Worm (Caenorhabditis elegans) whole organism, L1 larva: ENCODE data around the gene C05B5.16.

Experiments used
- C16A3.4 ChIP-seq: fragments of 150-350 bp; optimal IDR thresholded peaks from 2 replicates; lab custom pipeline; 2014; ENCODE audit warnings: missing biosample characterization, missing genetic modification characterization
- C34B4.2 ChIP-seq: sonication (generic microtip); optimal IDR thresholded peaks from 2 replicates; lab custom pipeline; 2017; ENCODE audit warnings: mild to moderate bottlenecking, missing genetic modification characterization, missing compliant biosample characterization
- F16B12.6 ChIP-seq: fragments of 150-350 bp; optimal IDR thresholded peaks from 2 replicates; lab custom pipeline; 2014; ENCODE audit warnings: missing biosample characterization, missing genetic modification characterization
- aly-2 ChIP-seq: fragments of 150-350 bp; optimal IDR thresholded peaks from 2 replicates; lab custom pipeline; 2014; ENCODE audit warnings: missing biosample characterization, missing genetic modification characterization
- ama-1 ChIP-seq: fragments of 150-350 bp; optimal IDR thresholded peaks from 2 replicates; lab custom pipeline; 2014
- blmp-1 ChIP-seq: fragments of 150-350 bp; optimal IDR thresholded peaks from 2 replicates; lab custom pipeline; 2014; ENCODE audit warnings: missing biosample characterization, missing genetic modification characterization
- ceh-63 ChIP-seq: fragments of 200-800 bp; sonication (Bioruptor generic); optimal IDR thresholded peaks from 2 replicates; lab custom pipeline; 2018; ENCODE audit warnings: mild to moderate bottlenecking, missing genetic modification characterization, missing compliant biosample characterization
- ceh-82 ChIP-seq, 3 experiments: fragments of 150-350 bp in 1 of 3; sonication (generic microtip) in 2 of 3; optimal IDR thresholded peaks; 2 replicates each; lab custom pipeline; 2014 to 2017; ENCODE audit warnings: missing biosample characterization in 3 of 3, missing genetic modification characterization in 3 of 3
- ceh-88 ChIP-seq: fragments of 200-800 bp; sonication (Bioruptor generic); IDR thresholded peaks from 2 replicates; pipeline ENCODE4 v1.3.6; 2022; ENCODE audit warnings: missing genetic modification characterization, missing compliant biosample characterization
- ceh-90 ChIP-seq: sonication (generic microtip); optimal IDR thresholded peaks from 2 replicates; lab custom pipeline; 2016; ENCODE audit warnings: missing genetic modification characterization, missing compliant biosample characterization
- ces-1 ChIP-seq: fragments of 150-350 bp; optimal IDR thresholded peaks from 2 replicates; lab custom pipeline; 2014; ENCODE audit warnings: missing biosample characterization, missing genetic modification reagents, missing genetic modification characterization
- dpl-1 ChIP-seq, 3 experiments: fragments of 150-350 bp in 2 of 3; sonication (generic microtip) in 1 of 3; optimal IDR thresholded peaks; 2 replicates each; lab custom pipeline; 2014 to 2017; ENCODE audit warnings: missing biosample characterization in 3 of 3, missing genetic modification characterization in 3 of 3, missing genetic modification reagents in 3 of 3
- efl-1 ChIP-seq, 4 experiments: fragments of 150-350 bp; optimal IDR thresholded peaks in 3 of 4; peaks in 1 of 4; 1 replicate in 1 of 4; 2 replicates in 3 of 4; lab custom pipeline; 2014; ENCODE audit warnings: missing biosample characterization in 2 of 4, missing genetic modification characterization in 2 of 4, missing genetic modification reagents in 2 of 4
- efl-3 ChIP-seq: fragments of 200-800 bp; sonication (Bioruptor generic); optimal IDR thresholded peaks from 2 replicates; lab custom pipeline; 2018; ENCODE audit warnings: mild to moderate bottlenecking, missing genetic modification characterization, missing compliant biosample characterization
- egl-13 ChIP-seq: sonication (generic microtip); optimal IDR thresholded peaks from 2 replicates; lab custom pipeline; 2016; ENCODE audit warnings: missing genotype, missing genetic modification reagents, missing genetic modification characterization, missing compliant biosample characterization
- elt-3 ChIP-seq, 6 experiments: fragments of 150-350 bp in 1 of 6; sonication (generic microtip); optimal IDR thresholded peaks; 2 replicates each; lab custom pipeline; 2017 to 2018; ENCODE audit warnings: missing biosample characterization in 6 of 6, missing genetic modification characterization in 6 of 6, inconsistent platforms in 1 of 6
- ets-5 ChIP-seq: fragments of 200-800 bp; sonication (Bioruptor generic); IDR thresholded peaks from 2 replicates; pipeline ENCODE4 v1.3.6; 2022; ENCODE audit warnings: missing genetic modification characterization, missing compliant biosample characterization
- fkh-4 ChIP-seq: sonication (generic microtip); optimal IDR thresholded peaks from 2 replicates; lab custom pipeline; 2016; ENCODE audit warnings: missing compliant biosample characterization, missing genetic modification characterization, borderline replicate concordance
- fkh-8 ChIP-seq: sonication (generic microtip); optimal IDR thresholded peaks from 2 replicates; lab custom pipeline; 2016; ENCODE audit warnings: mild to moderate bottlenecking, missing genetic modification characterization, missing compliant biosample characterization
- grh-1 ChIP-seq: fragments of 200-800 bp; sonication (Bioruptor generic); IDR thresholded peaks from 2 replicates; pipeline ENCODE4 v1.3.6; 2022; ENCODE audit warnings: missing genetic modification reagents, missing genetic modification characterization, missing compliant biosample characterization
- hlh-17 ChIP-seq: fragments of 200-800 bp; sonication (Bioruptor generic); optimal IDR thresholded peaks from 2 replicates; lab custom pipeline; 2018; ENCODE audit warnings: missing genetic modification characterization, mild to moderate bottlenecking, missing compliant biosample characterization, moderate library complexity, borderline replicate concordance
- jun-1 ChIP-seq: fragments of 150-350 bp; optimal IDR thresholded peaks from 2 replicates; lab custom pipeline; 2014; ENCODE audit warnings: missing biosample characterization, missing genetic modification reagents, missing genetic modification characterization
- lin-14 ChIP-seq: fragments of 200-800 bp; sonication (Bioruptor generic); optimal IDR thresholded peaks from 2 replicates; lab custom pipeline; 2018; ENCODE audit warnings: mild to moderate bottlenecking, missing genetic modification characterization, moderate library complexity, missing compliant biosample characterization
- lin-35 ChIP-seq, 2 experiments: fragments of 150-350 bp; optimal IDR thresholded peaks; 2 replicates each; lab custom pipeline; 2014; ENCODE audit warnings: missing biosample characterization in 2 of 2, missing genetic modification characterization in 2 of 2, missing genetic modification reagents in 2 of 2
- lin-39 ChIP-seq: fragments of 150-350 bp; optimal IDR thresholded peaks from 2 replicates; lab custom pipeline; 2014; ENCODE audit warnings: missing biosample characterization, missing genetic modification reagents, missing genetic modification characterization
- lir-3 ChIP-seq: sonication (generic microtip); optimal IDR thresholded peaks from 2 replicates; lab custom pipeline; 2016; ENCODE audit warnings: mild to moderate bottlenecking, missing genetic modification characterization, moderate library complexity, missing compliant biosample characterization; ENCODE audit not compliant: poor library complexity
- lsy-2 ChIP-seq, 2 experiments: fragments of 150-350 bp; optimal IDR thresholded peaks; 2 replicates each; lab custom pipeline; 2014; ENCODE audit warnings: missing biosample characterization in 2 of 2, missing genetic modification characterization in 2 of 2
- mep-1 ChIP-seq: fragments of 150-350 bp; optimal IDR thresholded peaks from 2 replicates; lab custom pipeline; 2014; ENCODE audit warnings: missing biosample characterization, missing genetic modification characterization
- nhr-19 ChIP-seq: fragments of 200-800 bp; sonication (Bioruptor generic); conservative IDR thresholded peaks from 2 replicates; pipeline ENCODE4 v1.3.6; 2022; ENCODE audit warnings: missing genetic modification characterization, missing compliant biosample characterization
- nhr-20 ChIP-seq: sonication (generic microtip); optimal IDR thresholded peaks from 2 replicates; lab custom pipeline; 2016; ENCODE audit warnings: mild to moderate bottlenecking, missing genetic modification characterization, missing compliant biosample characterization
- nhr-237 ChIP-seq: fragments of 150-350 bp; optimal IDR thresholded peaks from 2 replicates; lab custom pipeline; 2014; ENCODE audit warnings: missing biosample characterization, missing genetic modification characterization
- nhr-28 ChIP-seq: fragments of 150-350 bp; optimal IDR thresholded peaks from 2 replicates; lab custom pipeline; 2014; ENCODE audit warnings: missing biosample characterization, missing genetic modification characterization
- nhr-71 ChIP-seq: sonication (generic microtip); optimal IDR thresholded peaks from 2 replicates; lab custom pipeline; 2016; ENCODE audit warnings: mild to moderate bottlenecking, missing genetic modification characterization, moderate library complexity, missing compliant biosample characterization
- nhr-85 ChIP-seq: sonication (generic microtip); peaks from one replicate; lab custom pipeline; 2016; ENCODE audit warnings: missing genetic modification characterization, inconsistent platforms, missing compliant biosample characterization
- nhr-90 ChIP-seq: sonication (generic microtip); optimal IDR thresholded peaks from 2 replicates; lab custom pipeline; 2016; ENCODE audit warnings: mild to moderate bottlenecking, missing genetic modification characterization, missing compliant biosample characterization; ENCODE audit not compliant: poor library complexity
- pax-3 ChIP-seq: fragments of 200-800 bp; sonication (Bioruptor generic); optimal IDR thresholded peaks from 2 replicates; lab custom pipeline; 2018; ENCODE audit warnings: mild to moderate bottlenecking, missing genetic modification characterization, moderate library complexity, missing compliant biosample characterization
- pqm-1 ChIP-seq: sonication (generic microtip); optimal IDR thresholded peaks from 3 replicates; lab custom pipeline; 2017; ENCODE audit warnings: missing biosample characterization, missing genetic modification characterization
- snpc-4 ChIP-seq: fragments of 150-350 bp; optimal IDR thresholded peaks from 2 replicates; lab custom pipeline; 2014; ENCODE audit warnings: missing biosample characterization, missing genetic modification characterization
- snu-23 ChIP-seq: sonication (generic microtip); optimal IDR thresholded peaks from 2 replicates; lab custom pipeline; 2016; ENCODE audit warnings: missing genetic modification characterization, missing compliant biosample characterization
- unc-130 ChIP-seq: fragments of 150-350 bp; optimal IDR thresholded peaks from 2 replicates; lab custom pipeline; 2017; ENCODE audit warnings: missing biosample characterization, missing genetic modification characterization, inconsistent platforms
- unc-30 ChIP-seq: sonication (generic microtip); optimal IDR thresholded peaks from 2 replicates; lab custom pipeline; 2017; ENCODE audit warnings: missing biosample characterization, missing genetic modification characterization
- vab-15 ChIP-seq: sonication (generic microtip); optimal IDR thresholded peaks from 2 replicates; lab custom pipeline; 2017; ENCODE audit warnings: missing genotype, mild to moderate bottlenecking, missing genetic modification characterization, missing compliant biosample characterization
- xbp-1 ChIP-seq: sonication (generic microtip); optimal IDR thresholded peaks from 2 replicates; lab custom pipeline; 2016; ENCODE audit warnings: missing genetic modification characterization, missing compliant biosample characterization
- zag-1 ChIP-seq: fragments of 150-350 bp; optimal IDR thresholded peaks from 2 replicates; lab custom pipeline; 2014; ENCODE audit warnings: missing biosample characterization, missing genetic modification characterization
- zip-4 ChIP-seq: fragments of 200-800 bp; sonication (Bioruptor generic); optimal IDR thresholded peaks from 2 replicates; lab custom pipeline; 2018; ENCODE audit warnings: mild to moderate bottlenecking, missing genetic modification characterization, moderate library complexity, missing compliant biosample characterization
- ztf-11 ChIP-seq, 2 experiments: sonication (generic microtip); optimal IDR thresholded peaks; 2 replicates each; lab custom pipeline; 2016 to 2017; ENCODE audit warnings: missing genetic modification characterization in 2 of 2, missing biosample characterization in 1 of 2, missing compliant biosample characterization in 1 of 2
- ztf-4 ChIP-seq: fragments of 150-350 bp; optimal IDR thresholded peaks from 2 replicates; lab custom pipeline; 2014; ENCODE audit warnings: missing biosample characterization, missing genetic modification characterization

C05B5.16 gene

DNA sequence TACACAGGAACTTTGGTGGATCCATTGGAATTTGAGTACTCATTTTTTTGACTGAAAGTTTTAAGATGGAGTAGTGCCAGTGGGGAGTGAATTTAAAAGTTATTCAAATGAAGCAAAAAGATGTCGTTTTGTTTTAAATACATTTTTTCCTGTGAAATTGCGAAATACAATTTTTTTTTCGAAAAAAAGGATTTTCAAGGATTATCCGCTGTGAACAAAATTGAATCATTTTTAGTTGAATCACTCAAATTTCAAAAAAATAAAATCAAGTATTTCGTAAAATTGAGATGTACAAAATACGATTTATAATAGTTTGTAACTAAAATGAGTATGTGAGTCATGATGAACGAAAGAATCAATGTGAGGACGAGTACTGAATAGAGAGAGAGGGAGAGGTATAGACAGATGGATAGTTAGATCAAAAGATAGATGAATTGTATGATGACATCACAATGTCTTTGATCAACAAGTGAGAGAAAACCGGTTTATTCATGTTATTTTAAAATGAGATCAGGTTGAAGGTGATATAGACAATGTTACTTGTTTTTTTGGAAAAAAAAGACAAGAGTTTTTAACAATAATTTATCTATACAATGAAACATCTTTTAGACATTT is 5.4 kb upstream of the C05B5.16 start, which contains the start of gene C05B5.8:
C05B5.8 (minus strand) TSS at position 51 of the 615 bp plus-strand sequence.
- peak; percentile 12 to 53 for TF ChIP-seq lsy-2 (tag; optimal IDR thresholded peaks at IDR 0.05; lab: Kevin White, UChicago)
- TF ChIP-seq blmp-1 (tag; lab: Kevin White, UChicago): peak; percentile 46
- TF ChIP-seq unc-30: no peak
- peak; percentile 44 for TF ChIP-seq nhr-19 (GFP tag; lab: Robert Waterston, UW)
- TF ChIP-seq fkh-4 (tag; lab: Kevin White, UChicago): no peak
- TF ChIP-seq F16B12.6 (tag; lab: Kevin White, UChicago): no peak
- TF ChIP-seq snpc-4 (tag; lab: Kevin White, UChicago): no peak
- no peak for TF ChIP-seq ets-5 (GFP tag; lab: Robert Waterston, UW)
- TF ChIP-seq efl-1 (optimal IDR thresholded peaks at IDR 0.05; lab: Kevin White, UChicago): peak in 1 of 2 experiments; percentile 28
- TF ChIP-seq efl-1 (GFP tag; optimal IDR thresholded peaks at IDR 0.05 in 1 of 2; lab: Kevin White, UChicago): peak in 1 of 2 experiments; percentile 59
- no peak for TF ChIP-seq ztf-11 (tag; optimal IDR thresholded peaks at IDR 0.05; lab: Kevin White, UChicago)
- no peak for TF ChIP-seq nhr-28 (tag; lab: Kevin White, UChicago)
- TF ChIP-seq ceh-88 (GFP tag; lab: Robert Waterston, UW): no peak
- no peak for TF ChIP-seq ceh-82 (tag; optimal IDR thresholded peaks at IDR 0.05; lab: Kevin White, UChicago)
- no peak for TF ChIP-seq nhr-237 (tag; lab: Kevin White, UChicago)
- no peak for TF ChIP-seq fkh-8
- TF ChIP-seq nhr-85: peak; percentile 97
- peak; percentile 20 for TF ChIP-seq lir-3 (tag; lab: Kevin White, UChicago)
- TF ChIP-seq grh-1 (GFP tag; lab: Robert Waterston, UW): peak; percentile 97
- peak; percentile 13 for TF ChIP-seq mep-1 (tag; lab: Kevin White, UChicago)
- TF ChIP-seq nhr-20 (tag; lab: Kevin White, UChicago): peak; percentile 71
- TF ChIP-seq C34B4.2 (tag; lab: Kevin White, UChicago): no peak
- no peak for TF ChIP-seq jun-1
- TF ChIP-seq ceh-90 (tag; lab: Kevin White, UChicago): no peak
- TF ChIP-seq hlh-17 (GFP tag; lab: Kevin White, UChicago): no peak
- TF ChIP-seq C16A3.4 (tag; lab: Kevin White, UChicago): peak; percentile 34
- peak; percentile 49 for TF ChIP-seq vab-15 (tag; lab: Kevin White, UChicago)
- TF ChIP-seq lin-39: no peak
- peak; percentile 74 for TF ChIP-seq snu-23 (GFP tag; lab: Kevin White, UChicago)
- TF ChIP-seq pax-3 (tag; lab: Kevin White, UChicago): no peak
- no peak for TF ChIP-seq ces-1 (GFP tag; lab: Kevin White, UChicago)
- TF ChIP-seq lin-35 (GFP tag; optimal IDR thresholded peaks at IDR 0.05; lab: Kevin White, UChicago): peak in 1 of 2 experiments; percentile 31
- TF ChIP-seq nhr-90 (tag; lab: Kevin White, UChicago): peak; percentile 57
- no peak for TF ChIP-seq efl-3 (GFP tag; lab: Kevin White, UChicago)
- no peak for TF ChIP-seq xbp-1 (tag; lab: Kevin White, UChicago)
- TF ChIP-seq ama-1 (lab: Kevin White, UChicago): no peak
- no peak for TF ChIP-seq ztf-4
- TF ChIP-seq elt-3 (tag; optimal IDR thresholded peaks at IDR 0.05; lab: Kevin White, UChicago): peak in 3 of 6 experiments; percentile 31 to 58 (median 39)
- no peak for TF ChIP-seq pqm-1 (tag; lab: Kevin White, UChicago)
- peak; percentile 86 for TF ChIP-seq lin-14 (GFP tag; lab: Kevin White, UChicago)
- TF ChIP-seq zag-1 (tag; lab: Kevin White, UChicago): no peak
- peak in 2 of 3 experiments; percentile 8 to 10 for TF ChIP-seq dpl-1 (GFP tag; optimal IDR thresholded peaks at IDR 0.05; lab: Kevin White, UChicago)
- TF ChIP-seq egl-13: no peak
- TF ChIP-seq aly-2: no peak
- no peak for TF ChIP-seq unc-130
- TF ChIP-seq zip-4 (GFP tag; lab: Kevin White, UChicago): no peak
- TF ChIP-seq ceh-63 (GFP tag; lab: Kevin White, UChicago): no peak
- TF ChIP-seq nhr-71 (tag; lab: Kevin White, UChicago): peak; percentile 73
